Worm (Caenorhabditis elegans): ENCODE data around the gene pot-3.
"Not testable (repeated sequence)": the region's sequence is repeated elsewhere in the genome, so short reads cannot be mapped to it uniquely, and the experiment has no call there.

Gene pot-3

DNA sequence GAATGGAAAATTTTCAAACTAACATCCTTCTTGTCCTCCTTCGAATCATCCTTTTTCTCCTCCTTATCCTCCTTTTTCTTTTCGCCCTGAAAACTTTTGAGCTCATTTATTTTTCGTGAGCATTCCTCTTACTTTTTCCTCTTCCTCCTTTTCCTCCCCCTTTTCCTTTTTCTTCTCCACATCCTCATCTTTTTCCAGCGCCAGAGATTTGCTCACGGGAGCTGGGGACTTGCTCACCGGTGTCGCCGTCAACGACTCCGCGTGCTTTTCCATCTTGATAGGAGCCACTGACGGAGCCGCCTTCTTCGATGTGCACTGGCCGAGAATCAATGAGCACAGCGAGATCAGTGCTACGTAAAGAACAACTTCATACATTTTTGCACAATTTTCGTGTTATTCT lies 31.7 kb upstream of the pot-3 start, which contains the start of gene K08E3.2:
Gene K08E3.2, minus strand, starts transcription at position 375 of the 400 bp plus-strand sequence.
- TF ChIP-seq ceh-6 (GFP tag; optimal IDR thresholded peaks at IDR 0.05) (no peak), pat-9 (tag; optimal IDR thresholded peaks at IDR 0.05) (no peak), zip-5 (tag; optimal IDR thresholded peaks at IDR 0.05) (no peak), T23F11.4 (GFP tag; optimal IDR thresholded peaks at IDR 0.05) (no peak), unc-55 (GFP tag; optimal IDR thresholded peaks at IDR 0.05) (no peak), gmeb-2 (tag; optimal IDR thresholded peaks at IDR 0.05) (no peak), ttx-3 (tag; optimal IDR thresholded peaks at IDR 0.05) (no peak), ceh-30 (tag; optimal IDR thresholded peaks at IDR 0.05) (no peak)

DNA sequence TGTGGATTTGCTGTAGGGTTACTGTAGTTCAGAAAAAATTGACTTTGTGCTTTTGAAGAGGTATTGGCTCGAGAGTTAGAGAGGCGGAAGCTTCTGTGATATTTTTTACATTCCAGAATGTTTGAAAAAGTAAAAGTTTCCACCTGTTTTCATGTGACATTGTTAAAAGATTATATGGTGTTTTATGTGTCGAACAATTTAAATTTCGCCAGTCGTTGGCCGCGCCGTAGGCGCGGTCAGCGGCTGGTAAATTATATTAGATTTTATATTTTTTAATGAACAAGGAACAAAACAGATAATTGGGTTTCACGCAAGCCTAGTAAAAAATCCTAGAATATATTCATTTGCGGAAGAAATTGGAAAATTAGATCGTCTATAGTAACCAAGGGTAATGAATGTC lies 28.9 kb upstream of the pot-3 start, which contains the start of gene mlc-7:
Gene mlc-7, plus strand, starts transcription at position 301 of the 400 bp plus-strand sequence.
- TF ChIP-seq F13H6.1, nfya-1, ceh-22 (tag; optimal IDR thresholded peaks at IDR 0.05): not testable (repeated sequence)

DNA sequence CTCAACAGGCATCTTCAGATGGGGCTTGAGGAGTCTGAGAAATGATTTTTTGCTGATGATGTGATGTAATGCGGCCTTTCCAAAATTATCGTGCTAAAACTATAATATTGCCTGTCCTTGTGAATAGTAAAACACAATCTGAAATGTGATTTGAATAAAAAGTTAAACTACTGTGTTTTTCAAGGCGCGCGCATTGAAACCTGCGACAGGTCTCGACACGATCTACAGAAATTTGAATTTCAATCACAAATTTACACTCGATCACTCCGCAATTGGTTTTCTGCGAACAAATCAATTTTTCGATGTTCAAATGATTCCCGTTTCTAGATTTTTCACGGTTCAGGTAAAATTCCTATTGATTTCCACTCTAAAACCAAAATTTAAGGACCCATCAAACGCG lies 24.3 kb upstream of the pot-3 start, which contains the start of gene toca-2:
Gene toca-2, plus strand, starts transcription at position 208 of the 400 bp plus-strand sequence.
- TF ChIP-seq lin-11 (tag; optimal IDR thresholded peaks at IDR 0.05) (no peak), ceh-18 (tag; optimal IDR thresholded peaks at IDR 0.05) (no peak), sox-2 (GFP tag; IDR thresholded peaks at IDR 0.05) (no peak), unc-3 (GFP tag; conservative IDR thresholded peaks at IDR 0.05) (no peak), unc-3 (tag; optimal IDR thresholded peaks at IDR 0.05) (no peak), fax-1 (tag; optimal IDR thresholded peaks at IDR 0.05) (no peak), sox-4 (tag; optimal IDR thresholded peaks at IDR 0.05) (no peak), dmd-4 (tag; optimal IDR thresholded peaks at IDR 0.05; ENCODE audit: borderline replicate concordance) (no peak), ceh-34 (tag; optimal IDR thresholded peaks at IDR 0.05) (no peak), ztf-16 (tag; optimal IDR thresholded peaks at IDR 0.05) (no peak), npax-4 (tag; optimal IDR thresholded peaks at IDR 0.05) (no peak)

DNA sequence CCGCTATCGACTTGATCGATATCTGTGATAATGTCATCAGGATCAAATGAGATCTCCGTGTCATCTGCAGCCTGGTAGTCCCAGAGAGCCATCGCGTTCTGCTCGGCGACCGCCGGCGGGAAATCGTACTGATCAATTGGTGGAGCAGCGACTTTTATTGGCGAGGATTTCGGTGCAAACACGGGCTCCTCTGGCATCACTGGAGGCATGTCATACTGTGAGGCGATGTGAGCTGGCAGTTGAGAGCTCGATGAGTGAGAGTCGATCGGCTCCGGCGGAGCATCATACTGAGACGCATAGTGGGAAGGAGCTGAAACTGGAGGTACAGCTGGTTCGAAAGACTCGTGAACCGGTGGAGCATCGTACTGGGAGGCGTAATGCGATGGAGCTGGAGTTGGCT lies 20.3 kb upstream of the pot-3 start:
- TF ChIP-seq hlh-15 (tag; optimal IDR thresholded peaks at IDR 0.05) = no peak
- TF ChIP-seq nhr-11 (tag; optimal IDR thresholded peaks at IDR 0.05) = no peak
- no peak for TF ChIP-seq dmd-4 (tag; optimal IDR thresholded peaks at IDR 0.05; ENCODE audit: borderline replicate concordance)
- no peak for TF ChIP-seq ceh-48 (tag; optimal IDR thresholded peaks at IDR 0.05)
- no peak for TF ChIP-seq K02D7.2 (tag; optimal IDR thresholded peaks at IDR 0.05)
- TF ChIP-seq ceh-14 (tag; optimal IDR thresholded peaks at IDR 0.05) = no peak
- no peak for TF ChIP-seq fkh-6 (tag; optimal IDR thresholded peaks at IDR 0.05)
- TF ChIP-seq ceh-45 (GFP tag; IDR thresholded peaks at IDR 0.05) = no peak
- TF ChIP-seq elt-2 (tag; optimal IDR thresholded peaks at IDR 0.05) = no peak
- no peak for TF ChIP-seq lin-11 (tag; optimal IDR thresholded peaks at IDR 0.05)
- no peak for TF ChIP-seq nfya-1 (tag; optimal IDR thresholded peaks at IDR 0.05)
- no peak for TF ChIP-seq nhr-232 (tag; optimal IDR thresholded peaks at IDR 0.05)

DNA sequence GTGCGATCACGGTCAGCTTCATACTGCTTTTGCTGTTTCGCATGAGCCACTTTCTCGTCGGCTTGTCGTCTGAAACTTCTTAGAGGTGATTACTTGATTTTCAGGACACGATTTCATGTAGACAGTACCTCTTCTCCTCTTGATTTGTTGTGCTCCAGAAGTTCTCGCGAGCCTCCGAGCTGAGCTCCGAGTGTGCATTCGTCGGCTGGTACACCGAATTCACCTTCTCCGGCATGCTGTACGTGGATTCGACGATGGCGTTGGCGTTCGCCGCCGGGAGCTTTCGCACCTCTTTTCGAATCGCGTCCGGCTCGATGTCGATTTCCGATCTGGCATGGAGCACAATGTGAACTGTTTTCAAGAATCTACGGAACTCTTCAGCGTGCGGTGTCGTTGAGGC lies 19.0 kb upstream of the pot-3 start:
- TF ChIP-seq gmeb-2 (tag; optimal IDR thresholded peaks at IDR 0.05) = no peak
- no peak for TF ChIP-seq pros-1 (tag; optimal IDR thresholded peaks at IDR 0.05)
- TF ChIP-seq ahr-1 (tag; optimal IDR thresholded peaks at IDR 0.05) = no peak
- no peak for TF ChIP-seq tbx-2 (tag; optimal IDR thresholded peaks at IDR 0.05)
- no peak for TF ChIP-seq madf-2 (tag; optimal IDR thresholded peaks at IDR 0.05)
- no peak for TF ChIP-seq ets-4 (tag; optimal IDR thresholded peaks at IDR 0.05)
